Worm (Caenorhabditis elegans) whole organism, L1 larva: ENCODE results near the gene C30E1.4.
A peak's percentile ranks its signal among the peaks of the same experiment; 100 is the strongest.

Source experiments
- C04F5.9 ChIP-seq: sonication (generic microtip); optimal IDR thresholded peaks from 2 replicates; lab custom pipeline; 2016; ENCODE audit warnings: missing genetic modification characterization, missing compliant biosample characterization
- C16A3.4 ChIP-seq: fragments of 150-350 bp; optimal IDR thresholded peaks from 2 replicates; lab custom pipeline; 2014; ENCODE audit warnings: missing biosample characterization, missing genetic modification characterization
- C34B4.2 ChIP-seq: sonication (generic microtip); optimal IDR thresholded peaks from 2 replicates; lab custom pipeline; 2017; ENCODE audit warnings: mild to moderate bottlenecking, missing genetic modification characterization, missing compliant biosample characterization
- Y116A8C.19 ChIP-seq: sonication (generic microtip); optimal IDR thresholded peaks from 2 replicates; lab custom pipeline; 2016; ENCODE audit warnings: missing compliant biosample characterization, missing genetic modification characterization, borderline replicate concordance
- alr-1 ChIP-seq: fragments of 200-800 bp; sonication (Bioruptor generic); optimal IDR thresholded peaks from 2 replicates; lab custom pipeline; 2018; ENCODE audit warnings: borderline replicate concordance, mild to moderate bottlenecking, missing genetic modification characterization, missing compliant biosample characterization
- ama-1 ChIP-seq: fragments of 150-350 bp; optimal IDR thresholded peaks from 2 replicates; lab custom pipeline; 2014
- ceh-63 ChIP-seq: fragments of 200-800 bp; sonication (Bioruptor generic); optimal IDR thresholded peaks from 2 replicates; lab custom pipeline; 2018; ENCODE audit warnings: mild to moderate bottlenecking, missing genetic modification characterization, missing compliant biosample characterization
- ceh-82 ChIP-seq, 3 experiments: fragments of 150-350 bp in 1 of 3; sonication (generic microtip) in 2 of 3; optimal IDR thresholded peaks; 2 replicates each; lab custom pipeline; 2014 to 2017; ENCODE audit warnings: missing biosample characterization in 3 of 3, missing genetic modification characterization in 3 of 3
- dpl-1 ChIP-seq, 3 experiments: fragments of 150-350 bp in 2 of 3; sonication (generic microtip) in 1 of 3; optimal IDR thresholded peaks; 2 replicates each; lab custom pipeline; 2014 to 2017; ENCODE audit warnings: missing biosample characterization in 3 of 3, missing genetic modification characterization in 3 of 3, missing genetic modification reagents in 3 of 3
- dsc-1 ChIP-seq: sonication (generic microtip); optimal IDR thresholded peaks from 2 replicates; lab custom pipeline; 2016; ENCODE audit warnings: mild to moderate bottlenecking, missing genetic modification characterization, missing compliant biosample characterization
- elt-2 ChIP-seq: sonication (generic microtip); optimal IDR thresholded peaks from 2 replicates; lab custom pipeline; 2016; ENCODE audit warnings: missing genetic modification characterization, mild to moderate bottlenecking, inconsistent platforms, missing compliant biosample characterization, missing genetic modification reagents
- ets-5 ChIP-seq: fragments of 200-800 bp; sonication (Bioruptor generic); IDR thresholded peaks from 2 replicates; pipeline ENCODE4 v1.3.6; 2022; ENCODE audit warnings: missing genetic modification characterization, missing compliant biosample characterization
- fkh-10 ChIP-seq: sonication (generic microtip); optimal IDR thresholded peaks from 2 replicates; lab custom pipeline; 2017; ENCODE audit warnings: missing biosample characterization, missing genetic modification reagents, missing genetic modification characterization
- hlh-17 ChIP-seq: fragments of 200-800 bp; sonication (Bioruptor generic); optimal IDR thresholded peaks from 2 replicates; lab custom pipeline; 2018; ENCODE audit warnings: missing genetic modification characterization, mild to moderate bottlenecking, missing compliant biosample characterization, moderate library complexity, borderline replicate concordance
- hpl-2 ChIP-seq: fragments of 150-350 bp; optimal IDR thresholded peaks from 2 replicates; lab custom pipeline; 2014; ENCODE audit warnings: missing biosample characterization, missing genetic modification reagents, missing genetic modification characterization
- jun-1 ChIP-seq: fragments of 150-350 bp; optimal IDR thresholded peaks from 2 replicates; lab custom pipeline; 2014; ENCODE audit warnings: missing biosample characterization, missing genetic modification reagents, missing genetic modification characterization
- lin-14 ChIP-seq: fragments of 200-800 bp; sonication (Bioruptor generic); optimal IDR thresholded peaks from 2 replicates; lab custom pipeline; 2018; ENCODE audit warnings: mild to moderate bottlenecking, missing genetic modification characterization, moderate library complexity, missing compliant biosample characterization
- lin-15B ChIP-seq: fragments of 150-350 bp; sonication (generic microtip); optimal IDR thresholded peaks from 3 replicates; lab custom pipeline; 2014; ENCODE audit warnings: missing biosample characterization, missing genetic modification characterization
- lin-35 ChIP-seq, 2 experiments: fragments of 150-350 bp; optimal IDR thresholded peaks; 2 replicates each; lab custom pipeline; 2014; ENCODE audit warnings: missing biosample characterization in 2 of 2, missing genetic modification characterization in 2 of 2, missing genetic modification reagents in 2 of 2
- mef-2 ChIP-seq: fragments of 150-350 bp; optimal IDR thresholded peaks from 2 replicates; lab custom pipeline; 2014; ENCODE audit warnings: missing biosample characterization, missing genetic modification characterization
- nhr-12 ChIP-seq: sonication (generic microtip); optimal IDR thresholded peaks from 2 replicates; lab custom pipeline; 2017; ENCODE audit warnings: missing biosample characterization, missing genetic modification characterization
- nhr-84 ChIP-seq: sonication (generic microtip); optimal IDR thresholded peaks from 2 replicates; lab custom pipeline; 2017; ENCODE audit warnings: missing biosample characterization, missing genetic modification characterization
- pag-3 ChIP-seq: sonication (generic microtip); optimal IDR thresholded peaks from 2 replicates; lab custom pipeline; 2017; ENCODE audit warnings: missing genetic modification characterization, mild to moderate bottlenecking, missing compliant biosample characterization, antibody characterized with exemption, borderline replicate concordance; ENCODE audit not compliant: insufficient read depth
- pax-3 ChIP-seq: fragments of 200-800 bp; sonication (Bioruptor generic); optimal IDR thresholded peaks from 2 replicates; lab custom pipeline; 2018; ENCODE audit warnings: mild to moderate bottlenecking, missing genetic modification characterization, moderate library complexity, missing compliant biosample characterization
- snu-23 ChIP-seq: sonication (generic microtip); optimal IDR thresholded peaks from 2 replicates; lab custom pipeline; 2016; ENCODE audit warnings: missing genetic modification characterization, missing compliant biosample characterization
- sox-4 ChIP-seq: sonication (generic microtip); optimal IDR thresholded peaks from 2 replicates; lab custom pipeline; 2016; ENCODE audit warnings: missing genetic modification characterization, missing compliant biosample characterization
- sptf-1 ChIP-seq: fragments of 150-350 bp; optimal IDR thresholded peaks from 2 replicates; lab custom pipeline; 2014; ENCODE audit warnings: missing biosample characterization, missing genetic modification characterization
- sup-37 ChIP-seq: fragments of 200-800 bp; sonication (Bioruptor generic); optimal IDR thresholded peaks from 2 replicates; lab custom pipeline; 2018; ENCODE audit warnings: mild to moderate bottlenecking, missing genetic modification characterization, missing compliant biosample characterization
- swsn-7 ChIP-seq: sonication (generic microtip); optimal IDR thresholded peaks from 2 replicates; lab custom pipeline; 2016; ENCODE audit warnings: missing genetic modification characterization, missing compliant biosample characterization
- tbx-2 ChIP-seq: sonication (generic microtip); optimal IDR thresholded peaks from 2 replicates; lab custom pipeline; 2016; ENCODE audit warnings: missing genetic modification characterization, missing compliant biosample characterization
- unc-130 ChIP-seq: fragments of 150-350 bp; optimal IDR thresholded peaks from 2 replicates; lab custom pipeline; 2017; ENCODE audit warnings: missing biosample characterization, missing genetic modification characterization, inconsistent platforms
- vab-15 ChIP-seq: sonication (generic microtip); optimal IDR thresholded peaks from 2 replicates; lab custom pipeline; 2017; ENCODE audit warnings: missing genotype, mild to moderate bottlenecking, missing genetic modification characterization, missing compliant biosample characterization
- ztf-11 ChIP-seq, 2 experiments: sonication (generic microtip); optimal IDR thresholded peaks; 2 replicates each; lab custom pipeline; 2016 to 2017; ENCODE audit warnings: missing genetic modification characterization in 2 of 2, missing biosample characterization in 1 of 2, missing compliant biosample characterization in 1 of 2
- ztf-4 ChIP-seq: fragments of 150-350 bp; optimal IDR thresholded peaks from 2 replicates; lab custom pipeline; 2014; ENCODE audit warnings: missing biosample characterization, missing genetic modification characterization

The C30E1.4 gene

DNA sequence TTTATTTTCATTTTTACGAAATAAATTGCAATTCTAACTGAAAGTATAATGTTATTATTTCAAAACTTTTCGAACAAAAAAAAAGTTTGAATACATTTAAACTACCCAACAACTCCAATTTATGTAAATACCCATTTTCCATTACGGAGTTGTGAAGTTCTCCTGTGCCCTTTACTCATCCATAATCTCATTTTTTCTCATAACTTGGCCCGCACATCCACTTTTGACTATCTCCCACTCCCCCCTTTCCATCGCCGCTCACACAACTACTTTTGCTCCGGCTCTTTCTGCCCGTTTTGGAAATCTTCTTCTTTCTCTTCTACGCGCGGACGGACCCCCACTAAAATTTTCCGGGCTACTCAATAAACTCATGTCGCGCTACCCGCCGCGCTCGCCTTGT, 38.9 kb downstream of the C30E1.4 start:
- TF ChIP-seq lin-14 (GFP tag; lab: Kevin White, UChicago), result peak; percentile 15
- no peak for TF ChIP-seq swsn-7 (tag; lab: Kevin White, UChicago)

DNA sequence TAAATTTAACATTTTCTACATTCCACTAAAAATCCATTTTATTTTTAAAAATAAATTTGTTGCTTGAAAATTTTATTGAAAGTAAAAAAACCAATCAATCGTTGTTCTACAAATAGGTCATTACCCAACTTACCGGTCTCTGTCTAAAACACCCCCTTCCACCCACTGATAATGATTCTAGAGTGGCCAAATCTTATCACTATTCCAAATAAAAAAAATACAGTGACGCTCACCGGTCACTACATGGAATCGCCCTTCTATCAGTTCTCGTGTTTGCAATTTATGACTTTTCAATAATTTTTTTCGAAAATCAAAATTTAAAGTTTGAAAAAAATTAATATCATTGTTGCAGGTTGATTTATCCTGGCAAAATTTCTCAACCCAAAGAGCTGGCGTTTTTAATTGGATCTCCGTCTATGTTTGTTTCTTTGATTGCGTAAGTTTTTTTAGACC, 39.8 kb downstream of the C30E1.4 start, which contains the start of the genes F52G3.1 and F52G3.7:
Gene F52G3.1, plus strand, starts transcription at position 353 of the 453 bp plus-strand sequence.
Gene F52G3.7, plus strand, starts transcription at position 403 of the 453 bp plus-strand sequence.
- no peak for TF ChIP-seq pag-3
- peak; percentile 6 for TF ChIP-seq elt-2 (tag; lab: Kevin White, UChicago)

DNA sequence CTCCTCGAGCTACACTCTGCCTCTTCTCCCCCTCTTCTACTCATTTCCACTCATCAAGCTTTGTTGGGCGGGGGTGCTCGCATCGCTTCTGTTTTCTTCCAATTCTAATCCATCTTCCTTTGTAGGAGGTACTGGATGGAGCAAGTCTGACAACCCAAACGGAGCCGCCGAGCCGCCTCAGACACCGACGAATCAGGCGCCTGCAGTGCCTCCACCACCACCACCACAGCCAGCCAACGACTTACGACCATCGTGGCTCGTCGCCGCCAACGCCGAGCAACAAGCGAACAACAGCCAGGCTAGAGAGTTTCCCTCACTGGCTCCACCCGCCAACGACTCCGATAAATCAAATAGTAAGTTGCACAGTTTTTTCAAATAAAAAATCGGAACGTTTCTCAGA, 42.2 kb downstream of the C30E1.4 start:
- TF ChIP-seq ceh-63 (GFP tag; lab: Kevin White, UChicago), result no peak
- no peak for TF ChIP-seq sptf-1 (tag; lab: Kevin White, UChicago)
- no peak for TF ChIP-seq hlh-17 (GFP tag; lab: Kevin White, UChicago)
- TF ChIP-seq dsc-1 (tag; lab: Kevin White, UChicago), result no peak
- no peak for TF ChIP-seq dpl-1 (GFP tag; optimal IDR thresholded peaks at IDR 0.05; lab: Kevin White, UChicago)
- TF ChIP-seq C04F5.9 (tag; lab: Kevin White, UChicago), result no peak
- no peak for TF ChIP-seq ztf-4 (tag; lab: Kevin White, UChicago)
- no peak for TF ChIP-seq vab-15
- TF ChIP-seq pag-3, result no peak

DNA sequence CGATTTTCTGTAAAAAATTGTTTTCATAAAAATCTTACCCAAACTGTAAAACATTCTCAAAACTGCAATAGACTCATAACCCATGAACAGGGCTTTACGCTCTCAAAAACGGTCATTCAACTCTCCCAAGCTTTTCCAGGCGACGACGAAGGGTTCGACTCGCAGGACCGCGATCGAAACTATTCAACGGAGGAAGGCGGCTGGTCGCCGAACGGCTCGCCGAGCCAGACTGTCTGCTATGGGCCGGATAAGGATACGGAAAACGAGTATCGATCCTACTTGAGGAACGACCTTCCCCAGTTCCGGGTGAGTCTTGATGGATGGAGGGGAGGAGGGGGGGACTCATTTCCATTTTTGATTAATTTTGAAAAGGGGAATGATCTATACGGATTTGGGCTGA, 44.1 kb downstream of the C30E1.4 start:
- TF ChIP-seq C34B4.2 (tag; lab: Kevin White, UChicago), result no peak
- TF ChIP-seq lin-15B, result no peak
- no peak for TF ChIP-seq fkh-10 (GFP tag; lab: Kevin White, UChicago)
- no peak for TF ChIP-seq sox-4 (tag; lab: Kevin White, UChicago)
- TF ChIP-seq ama-1 (lab: Kevin White, UChicago), result no peak
- no peak for TF ChIP-seq sptf-1 (tag; lab: Kevin White, UChicago)
- no peak for TF ChIP-seq tbx-2
- TF ChIP-seq snu-23 (GFP tag; lab: Kevin White, UChicago), result no peak
- no peak for TF ChIP-seq mef-2 (tag; lab: Kevin White, UChicago)
- no peak for TF ChIP-seq nhr-12 (tag; lab: Kevin White, UChicago)
- no peak for TF ChIP-seq sup-37

DNA sequence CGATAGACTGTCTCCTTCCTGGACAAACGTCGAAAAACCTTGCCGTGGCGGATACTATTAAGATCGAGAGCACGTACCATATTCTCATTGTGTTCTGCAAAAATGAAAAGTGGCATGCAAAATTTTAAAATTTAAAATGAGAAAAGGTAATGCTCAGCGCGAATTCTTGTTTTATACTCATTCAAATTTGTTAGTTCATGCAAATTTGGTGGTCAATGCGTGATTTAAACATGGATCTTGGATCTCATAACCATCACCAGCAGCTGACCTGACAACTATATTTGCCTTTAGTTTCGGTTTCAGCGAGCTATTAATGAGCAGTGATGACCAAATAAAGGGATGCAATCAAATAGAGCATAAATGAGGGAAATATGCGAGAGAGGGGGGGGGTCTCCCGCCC, 52.3 kb downstream of the C30E1.4 start, which contains the start of gene F52G3.5:
Gene F52G3.5, minus strand, starts transcription at position 101 of the 400 bp plus-strand sequence.
- TF ChIP-seq C16A3.4 (no peak), swsn-7 (tag; lab: Kevin White, UChicago) (no peak), Y116A8C.19 (tag; lab: Kevin White, UChicago) (no peak), sup-37 (no peak), alr-1 (tag; lab: Kevin White, UChicago) (no peak), lin-35 (GFP tag; optimal IDR thresholded peaks at IDR 0.05; lab: Kevin White, UChicago) (no peak), dpl-1 (GFP tag; optimal IDR thresholded peaks at IDR 0.05; lab: Kevin White, UChicago) (no peak), ceh-63 (GFP tag; lab: Kevin White, UChicago) (no peak), unc-130 (tag; lab: Kevin White, UChicago) (no peak), jun-1 (tag; lab: Kevin White, UChicago) (no peak), ets-5 (GFP tag; lab: Robert Waterston, UW) (no peak), sptf-1 (tag; lab: Kevin White, UChicago) (no peak), nhr-84 (tag; lab: Kevin White, UChicago) (no peak), pax-3 (tag; lab: Kevin White, UChicago) (no peak), hpl-2 (GFP tag; lab: Kevin White, UChicago) (no peak), sox-4 (tag; lab: Kevin White, UChicago) (no peak), ztf-11 (tag; optimal IDR thresholded peaks at IDR 0.05; lab: Kevin White, UChicago) (no peak), ceh-82 (tag; optimal IDR thresholded peaks at IDR 0.05; lab: Kevin White, UChicago) (no peak)
